2 fruit fly cellular contexts compared by ENCODE assay signal in genomic region chrX:9060078-9060477, dm6.
A peak's percentile ranks its signal among the peaks of the same experiment; 100 is the strongest.
TF ChIP-seq lines count a peak whose summit lies in the region.

No protein-coding gene starts in this region.

TF ChIP-seq in whole organism, embryonic, 481 proteins besides CTCF, POLR2A, EP300 and RAD21 (continued from another document and continues in another):
- TF ChIP-seq CG2678 (tag; optimal IDR thresholded peaks at IDR 0.05; lab: Kevin White, UChicago) (peak; percentile 87), Hmr (GFP tag; optimal IDR thresholded peaks at IDR 0.05; lab: Kevin White, UChicago) (peak; percentile 74), CG18476 (GFP tag; optimal IDR thresholded peaks at IDR 0.05; lab: Kevin White, UChicago) (peak; percentile 61), otp (GFP tag; IDR thresholded peaks at IDR 0.05; lab: Robert Waterston, UW) (peak; percentile 57; the same call in 1 of the 3 replicates), jigr1 (GFP tag; IDR thresholded peaks at IDR 0.05; lab: Robert Waterston, UW) (no peak), en (GFP tag; optimal IDR thresholded peaks at IDR 0.05; lab: Kevin White, UChicago) (no peak), CG31388 (GFP tag; optimal IDR thresholded peaks at IDR 0.05; lab: Kevin White, UChicago) (no peak), CG14441 (GFP tag; IDR thresholded peaks at IDR 0.05; lab: Robert Waterston, UW) (peak; percentile 75), Nf-YA (GFP tag; IDR thresholded peaks at IDR 0.05; lab: Robert Waterston, UW) (peak; percentile 46; the same call in 1 of the 2 replicates), Ssrp (tag; optimal IDR thresholded peaks at IDR 0.05; lab: Kevin White, UChicago) (peak; percentile 66), CG1647 (GFP tag; optimal IDR thresholded peaks at IDR 0.05; lab: Kevin White, UChicago) (peak; percentile 43), ems (GFP tag; optimal IDR thresholded peaks at IDR 0.05; lab: Kevin White, UChicago) (peak; percentile 61), CrebB (tag; optimal IDR thresholded peaks at IDR 0.05; lab: Kevin White, UChicago) (peak; percentile 76), CG12769 (tag; optimal IDR thresholded peaks at IDR 0.05; lab: Kevin White, UChicago) (peak; percentile 88), Blimp-1 (GFP tag; optimal IDR thresholded peaks at IDR 0.05; lab: Kevin White, UChicago) (peak; percentile 80), BEAF-32 (GFP tag; optimal IDR thresholded peaks at IDR 0.05; lab: Kevin White, UChicago) (no peak), danr (GFP tag; IDR thresholded peaks at IDR 0.05; lab: Robert Waterston, UW) (0 out of 2 replicates have a peak, but pooled peaks have one; percentile 33), CG6854 (GFP tag; optimal IDR thresholded peaks at IDR 0.05; lab: Kevin White, UChicago) (peak; percentile 64), pfk (GFP tag; optimal IDR thresholded peaks at IDR 0.05; lab: Kevin White, UChicago) (no peak), CG14860 (GFP tag; IDR thresholded peaks at IDR 0.05; lab: Robert Waterston, UW; ENCODE audit: partially characterized antibody) (no peak), row (GFP tag; IDR thresholded peaks at IDR 0.05; lab: Robert Waterston, UW) (peak; percentile 85), Mrtf (GFP tag; IDR thresholded peaks at IDR 0.05; lab: Robert Waterston, UW) (peak; percentile 53; the same call in 1 of the 3 replicates), CG10267 (tag; optimal IDR thresholded peaks at IDR 0.05; lab: Kevin White, UChicago) (peak; percentile 66), CG2116 (GFP tag; optimal IDR thresholded peaks at IDR 0.05; lab: Kevin White, UChicago) (peak; percentile 6), Eip74EF (GFP tag; optimal IDR thresholded peaks at IDR 0.05; lab: Kevin White, UChicago) (peak in 1 of 2 experiments; percentile 50), vfl (GFP tag; optimal IDR thresholded peaks at IDR 0.05; lab: Kevin White, UChicago) (no peak), CG33213 (GFP tag; optimal IDR thresholded peaks at IDR 0.05; lab: Kevin White, UChicago) (no peak), HLH54F (GFP tag; optimal IDR thresholded peaks at IDR 0.05; lab: Kevin White, UChicago) (peak; percentile 29), Hand (GFP tag; optimal IDR thresholded peaks at IDR 0.05; lab: Kevin White, UChicago) (no peak), Oli (tag; optimal IDR thresholded peaks at IDR 0.05; lab: Kevin White, UChicago) (peak; percentile 85), shn (GFP tag; optimal IDR thresholded peaks at IDR 0.05; lab: Kevin White, UChicago) (no peak), CG30020 (tag; optimal IDR thresholded peaks at IDR 0.05; lab: Kevin White, UChicago) (no peak), Rfx (GFP tag; IDR thresholded peaks at IDR 0.05; lab: Robert Waterston, UW) (peak; percentile 74), Awh (GFP tag; IDR thresholded peaks at IDR 0.05; lab: Robert Waterston, UW) (peak; percentile 75), CG3281 (GFP tag; optimal IDR thresholded peaks at IDR 0.05; lab: Kevin White, UChicago) (no peak), Bdp1 (GFP tag; optimal IDR thresholded peaks at IDR 0.05; lab: Kevin White, UChicago) (no peak), fd102C (GFP tag; optimal IDR thresholded peaks at IDR 0.05; lab: Kevin White, UChicago) (no peak), grau (tag; optimal IDR thresholded peaks at IDR 0.05; lab: Kevin White, UChicago) (peak; percentile 82), tx (GFP tag; optimal IDR thresholded peaks at IDR 0.05; lab: Kevin White, UChicago) (no peak), CG6765 (GFP tag; optimal IDR thresholded peaks at IDR 0.05; lab: Kevin White, UChicago) (no peak), Dp (GFP tag; optimal IDR thresholded peaks at IDR 0.05; lab: Kevin White, UChicago) (no peak), CG7745 (tag; optimal IDR thresholded peaks at IDR 0.05; lab: Kevin White, UChicago) (no peak), Elba2 (GFP tag; optimal IDR thresholded peaks at IDR 0.05; lab: Kevin White, UChicago) (no peak), CkIIα-i1 (GFP tag; IDR thresholded peaks at IDR 0.05; lab: Robert Waterston, UW) (0 out of 2 replicates have a peak, but pooled peaks have one; percentile 20), CG10565 (GFP tag; optimal IDR thresholded peaks at IDR 0.05; lab: Kevin White, UChicago) (no peak), CG4424 (GFP tag; optimal IDR thresholded peaks at IDR 0.05; lab: Kevin White, UChicago) (peak; percentile 64), CG6175 (GFP tag; IDR thresholded peaks at IDR 0.05; lab: Robert Waterston, UW) (no peak), CG9797 (GFP tag; optimal IDR thresholded peaks at IDR 0.05; lab: Kevin White, UChicago) (no peak), Abd-B (GFP tag; optimal IDR thresholded peaks at IDR 0.05; lab: Kevin White, UChicago) (no peak), Bteb2 (GFP tag; optimal IDR thresholded peaks at IDR 0.05; lab: Kevin White, UChicago) (peak; percentile 3), Sin3A (optimal IDR thresholded peaks at IDR 0.05; lab: Kevin White, UChicago) (no peak), usp (GFP tag; optimal IDR thresholded peaks at IDR 0.05; lab: Kevin White, UChicago) (no peak), fd64A (GFP tag; optimal IDR thresholded peaks at IDR 0.05; lab: Kevin White, UChicago) (peak; percentile 38), NFAT (GFP tag; IDR thresholded peaks at IDR 0.05; lab: Robert Waterston, UW) (0 out of 2 replicates have a peak, but pooled peaks have one; percentile 49), CG7928 (GFP tag; optimal IDR thresholded peaks at IDR 0.05; lab: Kevin White, UChicago) (no peak), CG33557 (GFP tag; optimal IDR thresholded peaks at IDR 0.05; lab: Kevin White, UChicago) (no peak), hbn (GFP tag; IDR thresholded peaks at IDR 0.05; lab: Robert Waterston, UW; ENCODE audit: partially characterized antibody) (no peak), Myb (GFP tag; optimal IDR thresholded peaks at IDR 0.05; lab: Kevin White, UChicago) (peak; percentile 23), CG8944 (GFP tag; optimal IDR thresholded peaks at IDR 0.05; lab: Kevin White, UChicago) (peak; percentile 22), CG13287 (GFP tag; IDR thresholded peaks at IDR 0.05; lab: Robert Waterston, UW; ENCODE audit: partially characterized antibody) (no peak), zen (tag; optimal IDR thresholded peaks at IDR 0.05; lab: Kevin White, UChicago) (peak; percentile 24), NC2β (GFP tag; optimal IDR thresholded peaks at IDR 0.05; lab: Kevin White, UChicago) (peak; percentile 12), dati (GFP tag; IDR thresholded peaks at IDR 0.05; lab: Robert Waterston, UW) (no peak), CG18599 (GFP tag; optimal IDR thresholded peaks at IDR 0.05; lab: Kevin White, UChicago) (peak; percentile 79), CG4328 (GFP tag; optimal IDR thresholded peaks at IDR 0.05; lab: Kevin White, UChicago) (no peak), NK7.1 (GFP tag; optimal IDR thresholded peaks at IDR 0.05; lab: Kevin White, UChicago) (no peak)

TF ChIP-seq in whole organism, prepupa, 60 proteins besides CTCF, POLR2A, EP300 and RAD21 (continued from another document):
- peak; percentile 81 for TF ChIP-seq cyc (GFP tag; optimal IDR thresholded peaks at IDR 0.05; lab: Kevin White, UChicago)
- peak; percentile 85 for TF ChIP-seq net (GFP tag; optimal IDR thresholded peaks at IDR 0.05; lab: Kevin White, UChicago)
- TF ChIP-seq Gug (GFP tag; IDR thresholded peaks at IDR 0.05; lab: Robert Waterston, UW), result peak; percentile 82
- peak; percentile 90 for TF ChIP-seq CG32006 (GFP tag; optimal IDR thresholded peaks at IDR 0.05; lab: Kevin White, UChicago)
- peak; percentile 79 for TF ChIP-seq Hr4 (GFP tag; optimal IDR thresholded peaks at IDR 0.05; lab: Kevin White, UChicago)
- TF ChIP-seq CG11294 (GFP tag; IDR thresholded peaks at IDR 0.05; lab: Robert Waterston, UW), result peak; percentile 70
- peak; percentile 71 for TF ChIP-seq CG6854 (GFP tag; optimal IDR thresholded peaks at IDR 0.05; lab: Kevin White, UChicago)
- peak; percentile 71 for TF ChIP-seq CG8319 (GFP tag; optimal IDR thresholded peaks at IDR 0.05; lab: Kevin White, UChicago)
- TF ChIP-seq fd59A (GFP tag; optimal IDR thresholded peaks at IDR 0.05; lab: Kevin White, UChicago), result peak; percentile 71
- peak; percentile 92 for TF ChIP-seq CG8119 (GFP tag; IDR thresholded peaks at IDR 0.05; lab: Robert Waterston, UW)
- TF ChIP-seq Lpt (GFP tag; optimal IDR thresholded peaks at IDR 0.05; lab: Kevin White, UChicago), result peak; percentile 85
- TF ChIP-seq fd85E (GFP tag; optimal IDR thresholded peaks at IDR 0.05; lab: Kevin White, UChicago), result peak; percentile 39
- TF ChIP-seq dsx (GFP tag; optimal IDR thresholded peaks at IDR 0.05; lab: Kevin White, UChicago; ENCODE audit: poor library complexity, severe bottlenecking), result peak; percentile 75
- peak; percentile 83 for TF ChIP-seq lz (GFP tag; optimal IDR thresholded peaks at IDR 0.05; lab: Kevin White, UChicago)
- peak; percentile 86 for TF ChIP-seq CG3919 (GFP tag; optimal IDR thresholded peaks at IDR 0.05; lab: Kevin White, UChicago)
- no peak for TF ChIP-seq fkh (GFP tag; optimal IDR thresholded peaks at IDR 0.05; lab: Kevin White, UChicago)
- TF ChIP-seq CG7368 (GFP tag; optimal IDR thresholded peaks at IDR 0.05; lab: Kevin White, UChicago), result peak; percentile 73
- TF ChIP-seq Sox102F (GFP tag; optimal IDR thresholded peaks at IDR 0.05; lab: Kevin White, UChicago), result peak; percentile 82
- peak; percentile 82 for TF ChIP-seq svp (GFP tag; lab: Kevin White, UChicago)
- TF ChIP-seq Ets96B (tag; optimal IDR thresholded peaks at IDR 0.05; lab: Kevin White, UChicago), result peak; percentile 86
- peak; percentile 84 for TF ChIP-seq CG6276 (GFP tag; optimal IDR thresholded peaks at IDR 0.05; lab: Kevin White, UChicago)
- peak; percentile 68 for TF ChIP-seq Ets21C (GFP tag; optimal IDR thresholded peaks at IDR 0.05; lab: Kevin White, UChicago)
- peak; percentile 83 for TF ChIP-seq esn (GFP tag; optimal IDR thresholded peaks at IDR 0.05; lab: Kevin White, UChicago)
- peak; percentile 85 for TF ChIP-seq CG34406 (GFP tag; optimal IDR thresholded peaks at IDR 0.05; lab: Kevin White, UChicago)
- TF ChIP-seq Eip78C (GFP tag; lab: Kevin White, UChicago), result peak; percentile 94
- no peak for TF ChIP-seq CG9139 (GFP tag; optimal IDR thresholded peaks at IDR 0.05; lab: Kevin White, UChicago)
- peak; percentile 65 to 70 for TF ChIP-seq salr (GFP tag; optimal IDR thresholded peaks at IDR 0.05; lab: Kevin White, UChicago)
- peak; percentile 93 for TF ChIP-seq CG6163 (GFP tag; IDR thresholded peaks at IDR 0.05; lab: Robert Waterston, UW)
- peak; percentile 77 for TF ChIP-seq CG3032 (tag; optimal IDR thresholded peaks at IDR 0.05; lab: Kevin White, UChicago)
- TF ChIP-seq CG10669 (GFP tag; optimal IDR thresholded peaks at IDR 0.05; lab: Kevin White, UChicago), result peak; percentile 84
- peak; percentile 43 for TF ChIP-seq CG16779 (tag; optimal IDR thresholded peaks at IDR 0.05; lab: Kevin White, UChicago)
- peak; percentile 79 for TF ChIP-seq Met (GFP tag; optimal IDR thresholded peaks at IDR 0.05; lab: Kevin White, UChicago)
- peak; percentile 83 for TF ChIP-seq CG10631 (GFP tag; optimal IDR thresholded peaks at IDR 0.05; lab: Kevin White, UChicago)
- peak; percentile 87 for TF ChIP-seq achi (GFP tag; optimal IDR thresholded peaks at IDR 0.05; lab: Kevin White, UChicago)
- peak; percentile 85 for TF ChIP-seq OdsH (GFP tag; optimal IDR thresholded peaks at IDR 0.05; lab: Kevin White, UChicago)
- TF ChIP-seq Hr38 (GFP tag; optimal IDR thresholded peaks at IDR 0.05; lab: Kevin White, UChicago), result no peak
- peak; percentile 76 for TF ChIP-seq Eip75B (GFP tag; optimal IDR thresholded peaks at IDR 0.05; lab: Kevin White, UChicago)
- peak; percentile 75 for TF ChIP-seq CG11902 (GFP tag; optimal IDR thresholded peaks at IDR 0.05; lab: Kevin White, UChicago)
- TF ChIP-seq Sox15 (GFP tag; optimal IDR thresholded peaks at IDR 0.05; lab: Kevin White, UChicago), result peak; percentile 63
